Fruit fly (Drosophila melanogaster) whole organism: ENCODE measurements around the gene Mhc.

ENCODE experiments used
- Dll ChIP-seq: fragments of >200 bp; optimal IDR thresholded peaks from 2 replicates; lab custom pipeline; 2017
- pan ChIP-seq: fragments of >200 bp; optimal IDR thresholded peaks from 2 replicates; lab custom pipeline; 2017
- psq ChIP-seq: fragments of >200 bp; optimal IDR thresholded peaks from 2 replicates; lab custom pipeline; 2017

DNA sequence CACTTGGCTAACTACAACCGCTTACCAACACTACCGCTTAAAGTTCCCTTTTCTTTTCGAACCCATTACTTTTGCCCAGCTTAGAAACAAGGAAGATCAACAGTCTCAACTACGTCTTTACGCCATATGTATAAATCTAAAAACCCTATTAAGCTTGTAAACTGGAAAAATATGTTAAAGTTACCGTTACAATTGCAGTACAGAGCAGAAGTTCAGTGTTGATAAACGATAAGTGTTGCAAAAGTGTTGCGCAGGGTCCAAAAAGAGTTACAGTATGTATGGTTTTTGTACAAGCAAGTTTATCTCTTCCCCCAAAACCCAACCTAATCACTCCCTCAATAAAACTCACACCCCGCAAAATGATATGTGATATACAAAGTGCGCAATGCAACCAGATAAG, 19.2 kb upstream of the Mhc start:
- no peak for TF ChIP-seq Dll
- no peak for TF ChIP-seq psq (lab: Kevin White, UChicago)
- TF ChIP-seq pan (lab: Kevin White, UChicago) = no peak
